Worm (Caenorhabditis elegans) whole organism, L1 larva: ENCODE results near the gene pkhm-2.

Experiments
- elt-2 ChIP-seq: sonication (generic microtip); optimal IDR thresholded peaks from 2 replicates; lab custom pipeline; 2016; ENCODE audit warnings: missing genetic modification characterization, mild to moderate bottlenecking, inconsistent platforms, missing compliant biosample characterization, missing genetic modification reagents
- lin-15B ChIP-seq: fragments of 150-350 bp; sonication (generic microtip); optimal IDR thresholded peaks from 3 replicates; lab custom pipeline; 2014; ENCODE audit warnings: missing biosample characterization, missing genetic modification characterization
- nhr-11 ChIP-seq: fragments of 150-350 bp; optimal IDR thresholded peaks from 2 replicates; lab custom pipeline; 2014; ENCODE audit warnings: missing biosample characterization, missing genetic modification characterization
- nhr-237 ChIP-seq: fragments of 150-350 bp; optimal IDR thresholded peaks from 2 replicates; lab custom pipeline; 2014; ENCODE audit warnings: missing biosample characterization, missing genetic modification characterization
- nhr-76 ChIP-seq: sonication (generic microtip); optimal IDR thresholded peaks from 2 replicates; lab custom pipeline; 2017; ENCODE audit warnings: missing biosample characterization, missing genetic modification characterization
- unc-62 ChIP-seq: fragments of 150-350 bp; optimal IDR thresholded peaks from 2 replicates; lab custom pipeline; 2014; ENCODE audit warnings: missing biosample characterization, missing genetic modification reagents, missing genetic modification characterization

DNA sequence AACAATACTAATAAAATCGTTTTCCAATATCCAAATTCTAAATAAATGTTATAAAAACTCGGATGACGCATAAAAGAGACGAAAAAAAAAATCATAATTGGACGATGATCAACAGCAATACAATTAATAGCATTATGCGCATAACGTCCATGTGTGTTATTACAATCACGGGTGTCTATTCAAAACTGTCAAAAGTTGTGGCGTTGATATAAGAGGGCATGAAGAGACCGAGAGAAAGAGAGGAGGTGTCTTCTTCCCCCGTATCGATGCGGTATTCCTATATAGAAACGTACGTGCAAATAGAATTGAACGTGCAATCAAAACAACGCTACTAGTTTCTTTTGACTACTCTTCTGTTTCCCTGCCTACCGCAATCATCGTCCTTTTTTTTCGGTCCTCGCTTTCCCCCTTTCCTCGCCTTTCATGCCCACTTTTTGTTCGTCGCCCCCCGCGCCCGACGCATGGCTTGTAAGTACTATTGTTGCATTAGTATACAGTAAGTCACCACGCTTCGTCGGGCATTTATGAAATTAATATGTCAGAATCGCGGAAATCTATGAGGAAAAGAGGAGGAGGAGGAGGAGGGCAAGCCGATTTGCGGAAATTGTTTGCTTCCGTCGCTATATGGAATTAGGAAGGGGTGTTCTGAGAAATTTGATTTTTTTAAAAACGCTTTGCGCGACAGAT lies 40.7 kb upstream of the pkhm-2 start:
- no peak for TF ChIP-seq nhr-237 (tag; lab: Kevin White, UChicago)
- TF ChIP-seq unc-62 (GFP tag; lab: Kevin White, UChicago), result no peak
- TF ChIP-seq nhr-11, result no peak
- TF ChIP-seq lin-15B, result no peak
- TF ChIP-seq elt-2 (tag; lab: Kevin White, UChicago), result no peak
- no peak for TF ChIP-seq nhr-76
